Worm (Caenorhabditis elegans): ENCODE data around the gene picd-1.

DNA sequence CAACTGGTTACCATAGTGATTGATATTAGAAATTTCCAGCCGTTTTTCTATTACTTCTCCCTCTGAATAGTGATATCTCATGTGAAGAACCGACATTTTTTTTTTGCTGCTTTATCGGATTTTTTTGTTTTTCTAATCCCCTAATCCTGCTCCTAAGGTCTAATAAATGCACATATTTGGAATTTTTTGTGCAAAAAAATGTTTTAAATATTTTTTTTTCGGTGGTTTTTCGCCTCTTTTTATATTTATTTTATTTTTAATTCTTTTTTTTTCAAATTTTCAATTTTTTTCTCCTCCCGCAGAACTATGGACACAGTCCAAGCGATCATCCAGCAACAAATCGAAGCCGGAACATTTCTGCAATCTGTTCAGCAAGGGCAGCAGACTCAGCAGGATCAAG lies 62.1 kb downstream of the picd-1 start, which contains the start of gene Y108G3AL.2:
- TF ChIP-seq him-1 (tag; optimal IDR thresholded peaks at IDR 0.05) (no peak), W03F9.2 (tag; optimal IDR thresholded peaks at IDR 0.05) (no peak)

All from whole organism, L4/young adult.